Fruit fly (Drosophila melanogaster) whole organism, embryonic: Measurements from ENCODE around the gene CG6972.

ENCODE experiments used
- ATbp ChIP-seq: fragments of 200-800 bp; sonication (Bioruptor generic); optimal IDR thresholded peaks from 2 replicates; lab custom pipeline; 2017; ENCODE audit warnings: missing biosample characterization, mild to moderate bottlenecking, missing genetic modification characterization, missing genetic modification reagents
- Blimp-1 ChIP-seq: fragments of 200-800 bp; sonication (Bioruptor generic); optimal IDR thresholded peaks from 3 replicates; lab custom pipeline; 2018; ENCODE audit warnings: missing biosample characterization, missing genetic modification characterization, mild to moderate bottlenecking, moderate library complexity, missing genetic modification reagents
- CG15514 ChIP-seq: fragments of 200-800 bp; sonication (Bioruptor generic); optimal IDR thresholded peaks from 3 replicates; lab custom pipeline; 2017; ENCODE audit warnings: missing biosample characterization, missing genetic modification characterization, mild to moderate bottlenecking, moderate library complexity, missing genetic modification reagents
- CG15696 ChIP-seq: fragments of 200-800 bp; sonication (Bioruptor generic); optimal IDR thresholded peaks from 2 replicates; lab custom pipeline; 2019; ENCODE audit warnings: missing biosample characterization, mild to moderate bottlenecking, missing genetic modification characterization, moderate library complexity
- CG1602 ChIP-seq: fragments of 200-800 bp; sonication (Bioruptor generic); optimal IDR thresholded peaks from 3 replicates; lab custom pipeline; 2016; ENCODE audit warnings: missing biosample characterization, missing genetic modification characterization
- CG16813 ChIP-seq: fragments of 200-800 bp; sonication (Bioruptor generic); IDR thresholded peaks from 3 replicates; pipeline ENCODE4 v1.3.6; 2022; ENCODE audit warnings: missing biosample characterization, missing genetic modification characterization; ENCODE audit not compliant: partially characterized antibody
- CG17385 ChIP-seq: fragments of 200-800 bp; sonication (Bioruptor generic); optimal IDR thresholded peaks from 3 replicates; lab custom pipeline; 2018; ENCODE audit warnings: missing biosample characterization, mild to moderate bottlenecking, missing genetic modification characterization
- CG17568 ChIP-seq: fragments of 200-800 bp; sonication (Bioruptor generic); optimal IDR thresholded peaks from 2 replicates; lab custom pipeline; 2018; ENCODE audit warnings: missing biosample characterization, mild to moderate bottlenecking, missing genetic modification characterization, moderate library complexity
- CG3847 ChIP-seq: fragments of 200-800 bp; sonication (Bioruptor generic); IDR thresholded peaks from 2 replicates; pipeline ENCODE4 v1.3.6; 2022; ENCODE audit warnings: missing biosample characterization, missing genetic modification characterization
- CG4707 ChIP-seq: fragments of 200-800 bp; sonication (Bioruptor generic); optimal IDR thresholded peaks from 2 replicates; lab custom pipeline; 2018; ENCODE audit warnings: missing biosample characterization, mild to moderate bottlenecking, missing genetic modification characterization, moderate library complexity
- CG6689 ChIP-seq: fragments of 200-800 bp; sonication (Bioruptor generic); IDR thresholded peaks from 2 replicates; pipeline ENCODE4 v1.3.6; 2022; ENCODE audit warnings: missing biosample characterization, missing genetic modification characterization
- CG7357 ChIP-seq: fragments of 200-800 bp; sonication (Bioruptor generic); IDR thresholded peaks from 3 replicates; pipeline ENCODE4 v1.3.6; 2022; ENCODE audit warnings: missing biosample characterization, missing genetic modification characterization
- CG9437 ChIP-seq: fragments of 200-800 bp; sonication (Bioruptor generic); optimal IDR thresholded peaks from 2 replicates; lab custom pipeline; 2018; ENCODE audit warnings: missing biosample characterization, mild to moderate bottlenecking, missing genetic modification characterization
- CHES-1-like ChIP-seq: fragments of 200-800 bp; sonication (Bioruptor generic); optimal IDR thresholded peaks from 2 replicates; lab custom pipeline; 2016; ENCODE audit warnings: missing biosample characterization, missing genetic modification characterization
- CoRest ChIP-seq: fragments of 200-800 bp; sonication (Bioruptor generic); optimal IDR thresholded peaks from 3 replicates; lab custom pipeline; 2018; ENCODE audit warnings: missing biosample characterization, mild to moderate bottlenecking, missing genetic modification characterization, moderate library complexity
- Deaf1 ChIP-seq: fragments of 200-800 bp; optimal IDR thresholded peaks from 3 replicates; lab custom pipeline; 2019; ENCODE audit warnings: missing biosample characterization, mild to moderate bottlenecking, missing genetic modification characterization, moderate library complexity
- Dek ChIP-seq: fragments of 200-800 bp; sonication (Bioruptor generic); optimal IDR thresholded peaks from 3 replicates; lab custom pipeline; 2019; ENCODE audit warnings: missing biosample characterization, mild to moderate bottlenecking, missing genetic modification characterization, moderate library complexity
- Fer1 ChIP-seq: fragments of 200-800 bp; sonication (Bioruptor generic); optimal IDR thresholded peaks from 2 replicates; lab custom pipeline; 2017; ENCODE audit warnings: missing biosample characterization, mild to moderate bottlenecking, missing genetic modification characterization
- Fer2 ChIP-seq: fragments of 200-800 bp; sonication (Bioruptor generic); optimal IDR thresholded peaks from 2 replicates; lab custom pipeline; 2018; ENCODE audit warnings: missing biosample characterization, mild to moderate bottlenecking, missing genetic modification characterization, moderate library complexity
- Hr51 ChIP-seq, 2 experiments: fragments of 200-800 bp; sonication (Bioruptor generic); optimal IDR thresholded peaks; 2 replicates in 1 of 2; 3 replicates in 1 of 2; lab custom pipeline; 2016 to 2018; ENCODE audit warnings: missing biosample characterization in 2 of 2, missing genetic modification characterization in 2 of 2, mild to moderate bottlenecking in 1 of 2, moderate library complexity in 1 of 2
- Mad ChIP-seq: fragments of 200-800 bp; sonication (Bioruptor generic); optimal IDR thresholded peaks from 2 replicates; lab custom pipeline; 2016; ENCODE audit warnings: missing biosample characterization, missing genetic modification characterization
- Mes4 ChIP-seq: fragments of 200-800 bp; sonication (Bioruptor generic); optimal IDR thresholded peaks from 2 replicates; lab custom pipeline; 2016; ENCODE audit warnings: missing biosample characterization, missing genetic modification characterization
- Myb ChIP-seq: fragments of 200-800 bp; sonication (Bioruptor generic); optimal IDR thresholded peaks from 2 replicates; lab custom pipeline; 2016; ENCODE audit warnings: missing biosample characterization, missing genetic modification characterization
- Oli ChIP-seq: fragments of 200-800 bp; sonication (Bioruptor generic); optimal IDR thresholded peaks from 2 replicates; lab custom pipeline; 2018; ENCODE audit warnings: missing biosample characterization, mild to moderate bottlenecking, missing genetic modification characterization, moderate library complexity
- Ptx1 ChIP-seq: fragments of 200-800 bp; sonication (Bioruptor generic); IDR thresholded peaks from 2 replicates; pipeline ENCODE4 v1.3.6; 2022; ENCODE audit warnings: missing biosample characterization, missing genetic modification characterization
- Sry-β ChIP-seq: fragments of 200-800 bp; sonication (Bioruptor generic); optimal IDR thresholded peaks from 2 replicates; lab custom pipeline; 2018; ENCODE audit warnings: missing biosample characterization, mild to moderate bottlenecking, missing genetic modification characterization, moderate library complexity
- Sry-δ ChIP-seq: fragments of 200-800 bp; sonication (Bioruptor generic); optimal IDR thresholded peaks from 2 replicates; lab custom pipeline; 2016; ENCODE audit warnings: missing biosample characterization, missing genetic modification characterization
- Taf1 ChIP-seq: fragments of 200-800 bp; sonication (Bioruptor generic); IDR thresholded peaks from 2 replicates; pipeline ENCODE4 v1.3.6; 2022; ENCODE audit warnings: missing biosample characterization, missing genetic modification characterization
- abd-A ChIP-seq: fragments of 200-800 bp; sonication (Bioruptor generic); optimal IDR thresholded peaks from 3 replicates; lab custom pipeline; 2019; ENCODE audit warnings: missing biosample characterization, mild to moderate bottlenecking, missing genetic modification characterization, moderate library complexity
- ap ChIP-seq: fragments of 200-800 bp; sonication (Bioruptor generic); IDR thresholded peaks from 2 replicates; pipeline ENCODE4 v1.3.6; 2022; ENCODE audit warnings: missing biosample characterization, missing genetic modification characterization
- bab2 ChIP-seq: fragments of 200-800 bp; sonication (Bioruptor generic); optimal IDR thresholded peaks from 2 replicates; lab custom pipeline; 2016; ENCODE audit warnings: missing biosample characterization, missing genetic modification characterization
- cas ChIP-seq: fragments of 200-800 bp; sonication (Bioruptor generic); IDR thresholded peaks from 2 replicates; pipeline ENCODE4 v1.3.6; 2022; ENCODE audit warnings: missing biosample characterization, missing genetic modification characterization
- croc ChIP-seq: fragments of 200-800 bp; sonication (Bioruptor generic); conservative IDR thresholded peaks from 3 replicates; pipeline ENCODE4 v1.3.6; 2022; ENCODE audit warnings: missing biosample characterization, missing genetic modification characterization
- fd96Cb ChIP-seq: fragments of 200-800 bp; sonication (Bioruptor generic); optimal IDR thresholded peaks from 2 replicates; lab custom pipeline; 2018; ENCODE audit warnings: missing biosample characterization, mild to moderate bottlenecking, missing genetic modification characterization, moderate library complexity
- gcm2 ChIP-seq: fragments of 200-800 bp; sonication (Bioruptor generic); optimal IDR thresholded peaks from 2 replicates; lab custom pipeline; 2016; ENCODE audit warnings: missing biosample characterization, missing genetic modification characterization
- gem ChIP-seq: fragments of 200-800 bp; sonication (Bioruptor generic); optimal IDR thresholded peaks from 2 replicates; lab custom pipeline; 2019; ENCODE audit warnings: missing biosample characterization, mild to moderate bottlenecking, missing genetic modification characterization, moderate library complexity
- hb ChIP-seq: fragments of 200-800 bp; sonication (Bioruptor generic); IDR thresholded peaks from 3 replicates; pipeline ENCODE4 v1.3.6; 2022; ENCODE audit warnings: missing biosample characterization, missing genetic modification characterization; ENCODE audit not compliant: partially characterized antibody
- hbn ChIP-seq: fragments of 200-800 bp; sonication (Bioruptor generic); IDR thresholded peaks from 2 replicates; pipeline ENCODE4 v1.3.6; 2022; ENCODE audit warnings: missing biosample characterization, missing genetic modification characterization; ENCODE audit not compliant: partially characterized antibody
- lbe ChIP-seq: fragments of 200-800 bp; sonication (Bioruptor generic); optimal IDR thresholded peaks from 2 replicates; lab custom pipeline; 2016; ENCODE audit warnings: missing biosample characterization, mild to moderate bottlenecking, missing genetic modification characterization
- org-1 ChIP-seq: fragments of 200-800 bp; sonication (Bioruptor generic); optimal IDR thresholded peaks from 2 replicates; lab custom pipeline; 2017; ENCODE audit warnings: missing biosample characterization, missing genetic modification characterization
- otp ChIP-seq: fragments of 200-800 bp; sonication (Bioruptor generic); IDR thresholded peaks from 3 replicates; pipeline ENCODE4, ENCODE4 v1.3.6; 2022; ENCODE audit warnings: missing biosample characterization, missing genetic modification characterization
- pfk ChIP-seq: fragments of 200-800 bp; sonication (Bioruptor generic); optimal IDR thresholded peaks from 2 replicates; lab custom pipeline; 2018; ENCODE audit warnings: missing biosample characterization, mild to moderate bottlenecking, missing genetic modification characterization, moderate library complexity
- schlank ChIP-seq: fragments of 200-800 bp; sonication (Bioruptor generic); optimal IDR thresholded peaks from 2 replicates; lab custom pipeline; 2018; ENCODE audit warnings: missing biosample characterization, mild to moderate bottlenecking, missing genetic modification characterization
- sisA ChIP-seq: fragments of 200-800 bp; sonication (Bioruptor generic); IDR thresholded peaks from 2 replicates; pipeline ENCODE4 v1.3.6; 2022; ENCODE audit warnings: missing biosample characterization, missing genetic modification characterization
- sqz ChIP-seq: fragments of 200-800 bp; sonication (Bioruptor generic); optimal IDR thresholded peaks from 3 replicates; lab custom pipeline; 2018; ENCODE audit warnings: missing biosample characterization, mild to moderate bottlenecking, missing genetic modification characterization
- sr ChIP-seq: fragments of 200-800 bp; sonication (Bioruptor generic); IDR thresholded peaks from 3 replicates; pipeline ENCODE4 v1.3.6; 2022; ENCODE audit warnings: missing biosample characterization, missing genetic modification characterization
- tgo ChIP-seq: fragments of 200-800 bp; sonication (Bioruptor generic); IDR thresholded peaks from 3 replicates; pipeline ENCODE4 v1.3.6; 2022; ENCODE audit warnings: missing biosample characterization, missing genetic modification characterization
- unpg ChIP-seq: fragments of 200-800 bp; sonication (Bioruptor generic); optimal IDR thresholded peaks from 3 replicates; lab custom pipeline; 2018; ENCODE audit warnings: missing biosample characterization, mild to moderate bottlenecking, missing genetic modification characterization, moderate library complexity
- wor ChIP-seq: fragments of 200-800 bp; sonication (Bioruptor generic); IDR thresholded peaks from 2 replicates; pipeline ENCODE4 v1.3.6; 2022; ENCODE audit warnings: missing biosample characterization, missing genetic modification characterization

Gene CG6972

dm6 chr3R:22719607-22719949 lies 17.8 kb downstream of the CG6972 start (continued):
- TF ChIP-seq gem (tag; lab: Kevin White, UChicago) (peak; percentile 67), fd96Cb (tag; lab: Kevin White, UChicago) (peak; percentile 33), ap (GFP tag; lab: Robert Waterston, UW) (no peak)

dm6 chr3R:22720808-22721306 lies 19.1 kb downstream of the CG6972 start, which contains the start of gene wge:
TSS of gene wge (minus strand) at chr3R:22721150.
- TF ChIP-seq otp (GFP tag; lab: Robert Waterston, UW): no peak
- TF ChIP-seq schlank (tag; lab: Kevin White, UChicago): no peak
- TF ChIP-seq Taf1 (GFP tag; lab: Robert Waterston, UW): no peak
- TF ChIP-seq pfk (GFP tag; lab: Kevin White, UChicago): no peak
- TF ChIP-seq Ptx1 (GFP tag; lab: Robert Waterston, UW): no peak
- no peak for TF ChIP-seq Hr51 (GFP tag; optimal IDR thresholded peaks at IDR 0.05; lab: Kevin White, UChicago)
- TF ChIP-seq CG16813 (GFP tag; lab: Robert Waterston, UW): peak; percentile 66
- peak; percentile 16 for TF ChIP-seq Fer1 (GFP tag; lab: Kevin White, UChicago)
- TF ChIP-seq Dek (tag; lab: Kevin White, UChicago): no peak
- TF ChIP-seq ATbp: no peak
- TF ChIP-seq CoRest (tag; lab: Kevin White, UChicago): no peak
- no peak for TF ChIP-seq unpg (GFP tag; lab: Kevin White, UChicago)
- no peak for TF ChIP-seq tgo (GFP tag; lab: Robert Waterston, UW)
- no peak for TF ChIP-seq Myb (GFP tag; lab: Kevin White, UChicago)
- peak; percentile 56 for TF ChIP-seq CG17385 (GFP tag; lab: Kevin White, UChicago)
- TF ChIP-seq CG9437 (GFP tag; lab: Kevin White, UChicago): no peak
- TF ChIP-seq bab2 (GFP tag; lab: Kevin White, UChicago): no peak
- peak; percentile 53 for TF ChIP-seq Sry-δ
- no peak for TF ChIP-seq Blimp-1
- no peak for TF ChIP-seq CG6689 (GFP tag; lab: Robert Waterston, UW)
- no peak for TF ChIP-seq CG17568 (GFP tag; lab: Kevin White, UChicago)
- no peak for TF ChIP-seq Deaf1 (tag; lab: Kevin White, UChicago)
- TF ChIP-seq sisA (GFP tag; lab: Robert Waterston, UW): no peak
- TF ChIP-seq CG15696 (tag; lab: Kevin White, UChicago): no peak
- TF ChIP-seq abd-A: peak; percentile 31
- TF ChIP-seq Oli (tag; lab: Kevin White, UChicago): no peak
- no peak for TF ChIP-seq CG3847
- no peak for TF ChIP-seq CG1602 (GFP tag; lab: Kevin White, UChicago)
- no peak for TF ChIP-seq Mes4
- no peak for TF ChIP-seq gcm2 (GFP tag; lab: Kevin White, UChicago)
- no peak for TF ChIP-seq CG7357
- no peak for TF ChIP-seq sr (GFP tag; lab: Robert Waterston, UW)
- TF ChIP-seq Mad (GFP tag; lab: Kevin White, UChicago): no peak
- TF ChIP-seq org-1 (GFP tag; lab: Kevin White, UChicago): no peak
- peak; percentile 89 for TF ChIP-seq sqz
- TF ChIP-seq CG15514 (GFP tag; lab: Kevin White, UChicago): peak; percentile 38
- peak; percentile 67; the same call in 2 of the 3 replicates for TF ChIP-seq hb (GFP tag; lab: Robert Waterston, UW)
- TF ChIP-seq Fer2 (tag; lab: Kevin White, UChicago): no peak
- no peak; the same call in 1 of the 2 replicates for TF ChIP-seq hbn (GFP tag; lab: Robert Waterston, UW)
- TF ChIP-seq cas: no peak
- TF ChIP-seq Sry-β (GFP tag; lab: Kevin White, UChicago): no peak
- no peak for TF ChIP-seq CG4707 (GFP tag; lab: Kevin White, UChicago)
- TF ChIP-seq wor (GFP tag; lab: Robert Waterston, UW): no peak
- TF ChIP-seq CHES-1-like (GFP tag; lab: Kevin White, UChicago): no peak
- TF ChIP-seq lbe (GFP tag; lab: Kevin White, UChicago): peak; percentile 39
- TF ChIP-seq croc (GFP tag; lab: Robert Waterston, UW): no peak
